Fruit fly (Drosophila melanogaster) whole organism, pupa: Measurements from ENCODE around the gene CG4768.

Experiments
- CG10348 ChIP-seq: fragments of 200-800 bp; sonication (Bioruptor generic); IDR thresholded peaks from 2 replicates; pipeline ENCODE4 v1.3.6; 2022; ENCODE audit warnings: missing biosample characterization, missing genetic modification characterization
- CG12605 ChIP-seq: fragments of 200-800 bp; sonication (Bioruptor generic); IDR thresholded peaks from 2 replicates; pipeline ENCODE4 v1.3.6; 2022; ENCODE audit warnings: missing biosample characterization, missing genetic modification characterization
- CG13204 ChIP-seq: fragments of 200-800 bp; sonication (Bioruptor generic); optimal IDR thresholded peaks from 2 replicates; lab custom pipeline; 2018; ENCODE audit warnings: missing biosample characterization, mild to moderate bottlenecking, missing genetic modification characterization, moderate library complexity
- CG14655 ChIP-seq: fragments of 200-800 bp; sonication (Bioruptor generic); optimal IDR thresholded peaks from 3 replicates; lab custom pipeline; 2017; ENCODE audit warnings: mild to moderate bottlenecking, missing biosample characterization, missing genetic modification reagents, missing genetic modification characterization
- CG17806 ChIP-seq: fragments of 200-800 bp; sonication (Bioruptor generic); optimal IDR thresholded peaks from 2 replicates; lab custom pipeline; 2018; ENCODE audit warnings: missing biosample characterization, mild to moderate bottlenecking, missing genetic modification characterization, moderate library complexity
- CG34367 ChIP-seq: fragments of 200-800 bp; sonication (Bioruptor generic); optimal IDR thresholded peaks from 2 replicates; lab custom pipeline; 2018; ENCODE audit warnings: missing biosample characterization, mild to moderate bottlenecking, missing genetic modification characterization
- CG8159 ChIP-seq: fragments of 200-800 bp; sonication (Bioruptor generic); optimal IDR thresholded peaks from 3 replicates; lab custom pipeline; 2018; ENCODE audit warnings: missing biosample characterization, mild to moderate bottlenecking, missing genetic modification characterization, moderate library complexity
- EcR ChIP-seq: fragments of 200-800 bp; sonication (Bioruptor generic); optimal IDR thresholded peaks from 3 replicates; lab custom pipeline; 2019; ENCODE audit warnings: missing biosample characterization, missing genetic modification characterization, mild to moderate bottlenecking, moderate library complexity, missing genetic modification reagents
- Ets98B ChIP-seq: fragments of 200-800 bp; sonication (Bioruptor generic); IDR thresholded peaks from 2 replicates; pipeline ENCODE4 v1.3.6; 2022; ENCODE audit warnings: missing biosample characterization, missing genetic modification characterization
- Pif1A ChIP-seq: fragments of 200-800 bp; sonication (Bioruptor generic); optimal IDR thresholded peaks from 3 replicates; lab custom pipeline; 2016; ENCODE audit warnings: missing biosample characterization, missing genetic modification characterization
- Pif1B ChIP-seq: fragments of 200-800 bp; sonication (Bioruptor generic); optimal IDR thresholded peaks from 3 replicates; lab custom pipeline; 2016; ENCODE audit warnings: missing biosample characterization, missing genetic modification characterization

dm6 chrX:16798166-16798565 is 6.2 kb downstream of the CG4768 start:
- TF ChIP-seq CG17806 (tag; lab: Kevin White, UChicago) (no peak), CG34367 (tag; lab: Kevin White, UChicago) (no peak), CG10348 (GFP tag; lab: Robert Waterston, UW) (no peak), Ets98B (GFP tag; lab: Robert Waterston, UW) (no peak), Pif1B (no peak), EcR (GFP tag; lab: Kevin White, UChicago) (no peak), CG8159 (tag; lab: Kevin White, UChicago) (no peak), CG14655 (GFP tag; lab: Kevin White, UChicago) (no peak), Pif1A (GFP tag; lab: Kevin White, UChicago) (no peak), CG13204 (GFP tag; lab: Kevin White, UChicago) (no peak), CG12605 (GFP tag; lab: Robert Waterston, UW) (no peak)
